Worm (Caenorhabditis elegans): ENCODE data around the gene adal-1.
A peak's percentile ranks its signal among the peaks of the same experiment; 100 is the strongest.

- no peak for TF ChIP-seq ama-1 (optimal IDR thresholded peaks at IDR 0.05)
- TF ChIP-seq tbx-11 (GFP tag; IDR thresholded peaks at IDR 0.05), result no peak
- 0 out of 2 replicates have a peak, but pooled peaks have one; percentile 59 for TF ChIP-seq scrt-1 (GFP tag; IDR thresholded peaks at IDR 0.05)
- TF ChIP-seq aly-1 (tag; optimal IDR thresholded peaks at IDR 0.05), result no peak
- no peak; the same call in 1 of the 2 replicates for TF ChIP-seq pes-1 (GFP tag; IDR thresholded peaks at IDR 0.05)
These were observed 34.6 kb downstream of the adal-1 start for ce11 chrII:6858835-6859234.
